Fruit fly (Drosophila melanogaster) whole organism, adult: ENCODE results near the gene Der-1.

Experiments used
- CG11617 ChIP-seq: fragments of 200-800 bp; sonication (Bioruptor generic); optimal IDR thresholded peaks from 2 replicates; lab custom pipeline; 2017; ENCODE audit warnings: mild to moderate bottlenecking, missing biosample characterization, missing genetic modification reagents, missing genetic modification characterization
- CG12768 ChIP-seq: fragments of 200-800 bp; sonication (Bioruptor generic); optimal IDR thresholded peaks from 2 replicates; lab custom pipeline; 2017; ENCODE audit warnings: missing biosample characterization, missing genetic modification characterization, mild to moderate bottlenecking, moderate library complexity, missing genetic modification reagents
- CG14711 ChIP-seq: fragments of 200-800 bp; sonication (Bioruptor generic); optimal IDR thresholded peaks from 2 replicates; lab custom pipeline; 2018; ENCODE audit warnings: missing biosample characterization, mild to moderate bottlenecking, missing genetic modification characterization, moderate library complexity
- CG1620 ChIP-seq: fragments of 200-800 bp; sonication (Bioruptor generic); optimal IDR thresholded peaks from 2 replicates; lab custom pipeline; 2016; ENCODE audit warnings: missing biosample characterization, missing genetic modification characterization
- CG33017 ChIP-seq: fragments of 200-800 bp; sonication (Bioruptor generic); optimal IDR thresholded peaks from 2 replicates; lab custom pipeline; 2018; ENCODE audit warnings: missing biosample characterization, mild to moderate bottlenecking, missing genetic modification characterization, moderate library complexity
- CG5204 ChIP-seq: fragments of 200-800 bp; sonication (Bioruptor generic); optimal IDR thresholded peaks from 2 replicates; lab custom pipeline; 2016; ENCODE audit warnings: missing biosample characterization, missing genetic modification characterization
- CG7045 ChIP-seq: fragments of 200-800 bp; sonication (Bioruptor generic); optimal IDR thresholded peaks from 2 replicates; lab custom pipeline; 2017; ENCODE audit warnings: missing biosample characterization, mild to moderate bottlenecking, missing genetic modification characterization
- CG7101 ChIP-seq: fragments of 200-800 bp; sonication (Bioruptor generic); optimal IDR thresholded peaks from 2 replicates; lab custom pipeline; 2018; ENCODE audit warnings: missing biosample characterization, mild to moderate bottlenecking, missing genetic modification characterization, moderate library complexity
- Clk ChIP-seq: fragments of 200-800 bp; sonication (Bioruptor generic); optimal IDR thresholded peaks from 2 replicates; lab custom pipeline; 2017; ENCODE audit warnings: missing biosample characterization, missing genetic modification characterization
- Crg-1 ChIP-seq: fragments of 200-800 bp; sonication (Bioruptor generic); optimal IDR thresholded peaks from 2 replicates; lab custom pipeline; 2016; ENCODE audit warnings: missing biosample characterization, missing genetic modification characterization
- Hr96 ChIP-seq: fragments of 200-800 bp; sonication (Bioruptor generic); optimal IDR thresholded peaks from 2 replicates; lab custom pipeline; 2016; ENCODE audit warnings: missing biosample characterization, missing genetic modification characterization
- Mnt ChIP-seq: fragments of 200-800 bp; sonication (Bioruptor generic); optimal IDR thresholded peaks from 2 replicates; lab custom pipeline; 2016; ENCODE audit warnings: missing biosample characterization, mild to moderate bottlenecking, missing genetic modification characterization
- bab1 ChIP-seq: fragments of 200-800 bp; sonication (Bioruptor generic); optimal IDR thresholded peaks from 3 replicates; lab custom pipeline; 2019; ENCODE audit warnings: missing biosample characterization, mild to moderate bottlenecking, missing genetic modification characterization, moderate library complexity
- cic ChIP-seq: fragments of 200-800 bp; sonication (Bioruptor generic); optimal IDR thresholded peaks from 2 replicates; lab custom pipeline; 2017; ENCODE audit warnings: missing biosample characterization, mild to moderate bottlenecking, missing genetic modification characterization, moderate library complexity
- cnc ChIP-seq, 2 experiments: fragments of >200 bp; optimal IDR thresholded peaks; 2 replicates each; lab custom pipeline; 2017
- kay ChIP-seq: fragments of 200-800 bp; sonication (Bioruptor generic); peaks from one replicate; lab custom pipeline; 2016; ENCODE audit warnings: missing biosample characterization, missing genetic modification characterization, borderline replicate concordance
- ovo ChIP-seq: fragments of 200-800 bp; sonication (Bioruptor generic); optimal IDR thresholded peaks from 2 replicates; lab custom pipeline; 2016; ENCODE audit warnings: missing biosample characterization, missing genetic modification characterization
- pad ChIP-seq: fragments of 200-800 bp; sonication (Bioruptor generic); optimal IDR thresholded peaks from 3 replicates; lab custom pipeline; 2017; ENCODE audit warnings: missing biosample characterization, missing genetic modification characterization, mild to moderate bottlenecking, moderate library complexity, missing genetic modification reagents
- tj ChIP-seq: fragments of 200-800 bp; sonication (Bioruptor generic); optimal IDR thresholded peaks from 3 replicates; lab custom pipeline; 2017; ENCODE audit warnings: missing biosample characterization, mild to moderate bottlenecking, missing genetic modification characterization, moderate library complexity
- toe ChIP-seq: fragments of 200-800 bp; sonication (Bioruptor generic); optimal IDR thresholded peaks from 2 replicates; lab custom pipeline; 2016; ENCODE audit warnings: missing biosample characterization, missing genetic modification characterization

Der-1 gene

dm6 chr2L:1967301-1967700 is 6.5 kb upstream of the Der-1 start:
- no peak for TF ChIP-seq bab1 (GFP tag; lab: Kevin White, UChicago)
- no peak for TF ChIP-seq CG1620 (GFP tag; lab: Kevin White, UChicago)
- TF ChIP-seq CG7045 (GFP tag; lab: Kevin White, UChicago): no peak
- no peak for TF ChIP-seq kay
- TF ChIP-seq Crg-1 (GFP tag; lab: Kevin White, UChicago): no peak
- TF ChIP-seq Mnt (GFP tag; lab: Kevin White, UChicago): no peak
- no peak for TF ChIP-seq CG12768 (GFP tag; lab: Kevin White, UChicago)

dm6 chr2L:1967861-1968260 is 5.9 kb upstream of the Der-1 start:
- no peak for TF ChIP-seq bab1 (GFP tag; lab: Kevin White, UChicago)
- no peak for TF ChIP-seq CG14711 (tag; lab: Kevin White, UChicago)
- TF ChIP-seq CG7045 (GFP tag; lab: Kevin White, UChicago): no peak
- TF ChIP-seq ovo: no peak
- no peak for TF ChIP-seq cic (GFP tag; lab: Kevin White, UChicago)
- no peak for TF ChIP-seq CG11617 (GFP tag; lab: Kevin White, UChicago)
- TF ChIP-seq Clk (GFP tag; lab: Kevin White, UChicago): no peak
- no peak for TF ChIP-seq Mnt (GFP tag; lab: Kevin White, UChicago)
- no peak for TF ChIP-seq pad
- no peak for TF ChIP-seq Hr96 (GFP tag; lab: Kevin White, UChicago)
- no peak for TF ChIP-seq cnc (optimal IDR thresholded peaks at IDR 0.05; lab: Kevin White, UChicago)

- TF ChIP-seq CG7045 (GFP tag; lab: Kevin White, UChicago): peak; percentile 57
- TF ChIP-seq ovo: no peak
- no peak for TF ChIP-seq cic (GFP tag; lab: Kevin White, UChicago)
- no peak for TF ChIP-seq CG1620 (GFP tag; lab: Kevin White, UChicago)
- TF ChIP-seq Clk (GFP tag; lab: Kevin White, UChicago): peak; percentile 63
- TF ChIP-seq Hr96 (GFP tag; lab: Kevin White, UChicago): peak; percentile 40
- peak; percentile 47 for TF ChIP-seq Crg-1 (GFP tag; lab: Kevin White, UChicago)
- TF ChIP-seq CG7101 (tag; lab: Kevin White, UChicago): peak; percentile 23
- peak; percentile 42 for TF ChIP-seq pad
- peak; percentile 61 for TF ChIP-seq CG12768 (GFP tag; lab: Kevin White, UChicago)
- TF ChIP-seq CG14711 (tag; lab: Kevin White, UChicago): no peak
Observed at dm6 chr2L:1970312-1970929, 3.3 kb upstream of the Der-1 start, which contains the start of gene erm. Gene erm, minus strand, starts transcription at chr2L:1970362.

DNA sequence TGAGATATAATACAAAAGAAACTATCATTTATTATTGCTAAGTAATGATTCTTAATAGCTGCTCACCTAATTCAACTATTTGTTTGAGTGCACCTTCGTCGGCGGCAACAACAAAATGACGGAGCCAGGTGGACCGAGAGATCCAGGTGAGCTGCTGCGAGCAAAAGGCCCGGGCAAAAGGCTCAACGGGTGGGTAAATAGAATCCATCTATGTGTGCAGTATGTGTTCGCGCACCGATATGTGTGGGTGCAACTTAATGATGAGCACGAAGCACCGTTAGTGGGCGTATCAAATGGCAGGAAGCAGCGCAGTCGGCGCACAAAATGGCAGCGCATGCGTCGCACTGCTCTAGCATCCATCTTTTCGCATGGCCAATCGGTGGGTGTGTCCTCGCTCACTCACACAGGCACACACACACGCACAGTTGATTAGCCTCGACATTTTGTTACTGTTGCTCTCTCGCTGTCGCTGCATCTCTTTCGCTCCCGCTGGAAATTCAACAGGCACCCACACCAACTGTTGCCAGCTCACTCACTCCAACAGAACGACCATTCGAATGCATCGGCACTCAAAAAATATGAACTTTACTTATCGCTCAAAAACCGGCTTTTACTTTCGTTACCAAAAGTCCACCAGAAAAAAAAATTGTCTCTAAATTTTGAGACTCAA is 1.2 kb upstream of the Der-1 start:
- TF ChIP-seq toe (GFP tag; lab: Kevin White, UChicago): no peak
- no peak for TF ChIP-seq CG5204 (GFP tag; lab: Kevin White, UChicago)
- peak; percentile 9 for TF ChIP-seq ovo

DNA sequence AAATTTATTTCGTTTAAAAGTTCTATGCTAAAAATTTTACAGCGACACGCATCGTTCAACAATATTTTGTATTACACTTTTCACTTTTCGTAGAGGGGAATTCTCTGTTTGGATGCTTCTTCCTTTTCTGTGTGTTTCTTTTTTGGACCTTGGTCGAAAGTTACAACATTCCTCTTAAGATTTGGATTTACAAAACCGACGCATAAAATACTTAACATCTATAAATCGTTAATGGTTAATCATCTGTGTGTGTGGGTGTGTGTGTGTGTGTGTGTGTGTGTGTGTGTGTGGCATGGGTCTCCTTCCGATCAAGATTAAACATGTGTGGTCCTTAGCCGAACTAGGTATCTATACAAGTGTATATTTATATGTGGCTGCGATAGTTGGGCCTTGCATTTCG is 1.7 kb downstream of the Der-1 start:
- TF ChIP-seq CG1620 (GFP tag; lab: Kevin White, UChicago) (no peak), ovo (no peak), toe (GFP tag; lab: Kevin White, UChicago) (no peak), pad (no peak), CG14711 (tag; lab: Kevin White, UChicago) (no peak), CG11617 (GFP tag; lab: Kevin White, UChicago) (no peak), CG12768 (GFP tag; lab: Kevin White, UChicago) (no peak), Crg-1 (GFP tag; lab: Kevin White, UChicago) (no peak), Hr96 (GFP tag; lab: Kevin White, UChicago) (no peak), CG5204 (GFP tag; lab: Kevin White, UChicago) (no peak), cic (GFP tag; lab: Kevin White, UChicago) (no peak), bab1 (GFP tag; lab: Kevin White, UChicago) (no peak), kay (no peak), CG33017 (tag; lab: Kevin White, UChicago) (no peak), cnc (optimal IDR thresholded peaks at IDR 0.05; lab: Kevin White, UChicago) (no peak), CG7045 (GFP tag; lab: Kevin White, UChicago) (no peak), CG7101 (tag; lab: Kevin White, UChicago) (no peak)

dm6 chr2L:1979196-1979818 is 5.5 kb downstream of the Der-1 start:
- TF ChIP-seq CG5204 (GFP tag; lab: Kevin White, UChicago) (no peak), ovo (no peak), CG1620 (GFP tag; lab: Kevin White, UChicago) (no peak), cnc (optimal IDR thresholded peaks at IDR 0.05; lab: Kevin White, UChicago) (no peak), Hr96 (GFP tag; lab: Kevin White, UChicago) (no peak), cic (GFP tag; lab: Kevin White, UChicago) (no peak), pad (no peak), kay (no peak), CG7101 (tag; lab: Kevin White, UChicago) (no peak), bab1 (GFP tag; lab: Kevin White, UChicago) (no peak), Mnt (GFP tag; lab: Kevin White, UChicago) (no peak), tj (GFP tag; lab: Kevin White, UChicago) (no peak)
